Worm (Caenorhabditis elegans) whole organism, L1 larva: ENCODE measurements around the gene hpo-26.

Experiments
- C04F5.9 ChIP-seq: sonication (generic microtip); optimal IDR thresholded peaks from 2 replicates; lab custom pipeline; 2016; ENCODE audit warnings: missing genetic modification characterization, missing compliant biosample characterization
- C34B4.2 ChIP-seq: sonication (generic microtip); optimal IDR thresholded peaks from 2 replicates; lab custom pipeline; 2017; ENCODE audit warnings: mild to moderate bottlenecking, missing genetic modification characterization, missing compliant biosample characterization
- Y116A8C.19 ChIP-seq: sonication (generic microtip); optimal IDR thresholded peaks from 2 replicates; lab custom pipeline; 2016; ENCODE audit warnings: missing compliant biosample characterization, missing genetic modification characterization, borderline replicate concordance
- aly-2 ChIP-seq: fragments of 150-350 bp; optimal IDR thresholded peaks from 2 replicates; lab custom pipeline; 2014; ENCODE audit warnings: missing biosample characterization, missing genetic modification characterization
- ama-1 ChIP-seq: fragments of 150-350 bp; optimal IDR thresholded peaks from 2 replicates; lab custom pipeline; 2014
- blmp-1 ChIP-seq: fragments of 150-350 bp; optimal IDR thresholded peaks from 2 replicates; lab custom pipeline; 2014; ENCODE audit warnings: missing biosample characterization, missing genetic modification characterization
- ceh-63 ChIP-seq: fragments of 200-800 bp; sonication (Bioruptor generic); optimal IDR thresholded peaks from 2 replicates; lab custom pipeline; 2018; ENCODE audit warnings: mild to moderate bottlenecking, missing genetic modification characterization, missing compliant biosample characterization
- ceh-88 ChIP-seq: fragments of 200-800 bp; sonication (Bioruptor generic); IDR thresholded peaks from 2 replicates; pipeline ENCODE4 v1.3.6; 2022; ENCODE audit warnings: missing genetic modification characterization, missing compliant biosample characterization
- ces-1 ChIP-seq: fragments of 150-350 bp; optimal IDR thresholded peaks from 2 replicates; lab custom pipeline; 2014; ENCODE audit warnings: missing biosample characterization, missing genetic modification reagents, missing genetic modification characterization
- dpl-1 ChIP-seq, 3 experiments: fragments of 150-350 bp in 2 of 3; sonication (generic microtip) in 1 of 3; optimal IDR thresholded peaks; 2 replicates each; lab custom pipeline; 2014 to 2017; ENCODE audit warnings: missing biosample characterization in 3 of 3, missing genetic modification characterization in 3 of 3, missing genetic modification reagents in 3 of 3
- dsc-1 ChIP-seq: sonication (generic microtip); optimal IDR thresholded peaks from 2 replicates; lab custom pipeline; 2016; ENCODE audit warnings: mild to moderate bottlenecking, missing genetic modification characterization, missing compliant biosample characterization
- egl-13 ChIP-seq: sonication (generic microtip); optimal IDR thresholded peaks from 2 replicates; lab custom pipeline; 2016; ENCODE audit warnings: missing genotype, missing genetic modification reagents, missing genetic modification characterization, missing compliant biosample characterization
- elt-2 ChIP-seq: sonication (generic microtip); optimal IDR thresholded peaks from 2 replicates; lab custom pipeline; 2016; ENCODE audit warnings: missing genetic modification characterization, mild to moderate bottlenecking, inconsistent platforms, missing compliant biosample characterization, missing genetic modification reagents
- elt-3 ChIP-seq, 6 experiments: fragments of 150-350 bp in 1 of 6; sonication (generic microtip); optimal IDR thresholded peaks; 2 replicates each; lab custom pipeline; 2017 to 2018; ENCODE audit warnings: missing biosample characterization in 6 of 6, missing genetic modification characterization in 6 of 6, inconsistent platforms in 1 of 6
- fos-1 ChIP-seq: fragments of 150-350 bp; optimal IDR thresholded peaks from 2 replicates; lab custom pipeline; 2014; ENCODE audit warnings: missing biosample characterization, missing genetic modification characterization
- grh-1 ChIP-seq: fragments of 200-800 bp; sonication (Bioruptor generic); IDR thresholded peaks from 2 replicates; pipeline ENCODE4 v1.3.6; 2022; ENCODE audit warnings: missing genetic modification reagents, missing genetic modification characterization, missing compliant biosample characterization
- hlh-4 ChIP-seq: sonication (generic microtip); optimal IDR thresholded peaks from 2 replicates; lab custom pipeline; 2016; ENCODE audit warnings: mild to moderate bottlenecking, missing genetic modification characterization, missing compliant biosample characterization
- hpl-2 ChIP-seq: fragments of 150-350 bp; optimal IDR thresholded peaks from 2 replicates; lab custom pipeline; 2014; ENCODE audit warnings: missing biosample characterization, missing genetic modification reagents, missing genetic modification characterization
- irx-1 ChIP-seq: sonication (generic microtip); optimal IDR thresholded peaks from 2 replicates; lab custom pipeline; 2016; ENCODE audit warnings: missing genetic modification characterization, missing compliant biosample characterization
- isw-1 ChIP-seq: fragments of 200-800 bp; sonication (Bioruptor generic); IDR thresholded peaks from 2 replicates; pipeline ENCODE4 v1.3.6; 2022; ENCODE audit warnings: missing genetic modification characterization, missing compliant biosample characterization
- jun-1 ChIP-seq: fragments of 150-350 bp; optimal IDR thresholded peaks from 2 replicates; lab custom pipeline; 2014; ENCODE audit warnings: missing biosample characterization, missing genetic modification reagents, missing genetic modification characterization
- lin-14 ChIP-seq: fragments of 200-800 bp; sonication (Bioruptor generic); optimal IDR thresholded peaks from 2 replicates; lab custom pipeline; 2018; ENCODE audit warnings: mild to moderate bottlenecking, missing genetic modification characterization, moderate library complexity, missing compliant biosample characterization
- lin-15B ChIP-seq: fragments of 150-350 bp; sonication (generic microtip); optimal IDR thresholded peaks from 3 replicates; lab custom pipeline; 2014; ENCODE audit warnings: missing biosample characterization, missing genetic modification characterization
- lin-35 ChIP-seq, 2 experiments: fragments of 150-350 bp; optimal IDR thresholded peaks; 2 replicates each; lab custom pipeline; 2014; ENCODE audit warnings: missing biosample characterization in 2 of 2, missing genetic modification characterization in 2 of 2, missing genetic modification reagents in 2 of 2
- mdl-1 ChIP-seq, 2 experiments: fragments of 150-350 bp; optimal IDR thresholded peaks; 2 replicates each; lab custom pipeline; 2014 to 2017; ENCODE audit warnings: missing biosample characterization in 2 of 2, missing genetic modification characterization in 2 of 2, inconsistent platforms in 1 of 2
- mef-2 ChIP-seq: fragments of 150-350 bp; optimal IDR thresholded peaks from 2 replicates; lab custom pipeline; 2014; ENCODE audit warnings: missing biosample characterization, missing genetic modification characterization
- nhr-11 ChIP-seq: fragments of 150-350 bp; optimal IDR thresholded peaks from 2 replicates; lab custom pipeline; 2014; ENCODE audit warnings: missing biosample characterization, missing genetic modification characterization
- nhr-12 ChIP-seq: sonication (generic microtip); optimal IDR thresholded peaks from 2 replicates; lab custom pipeline; 2017; ENCODE audit warnings: missing biosample characterization, missing genetic modification characterization
- nhr-19 ChIP-seq: fragments of 200-800 bp; sonication (Bioruptor generic); conservative IDR thresholded peaks from 2 replicates; pipeline ENCODE4 v1.3.6; 2022; ENCODE audit warnings: missing genetic modification characterization, missing compliant biosample characterization
- nhr-20 ChIP-seq: sonication (generic microtip); optimal IDR thresholded peaks from 2 replicates; lab custom pipeline; 2016; ENCODE audit warnings: mild to moderate bottlenecking, missing genetic modification characterization, missing compliant biosample characterization
- nhr-237 ChIP-seq: fragments of 150-350 bp; optimal IDR thresholded peaks from 2 replicates; lab custom pipeline; 2014; ENCODE audit warnings: missing biosample characterization, missing genetic modification characterization
- nhr-47 ChIP-seq: sonication (generic microtip); optimal IDR thresholded peaks from 2 replicates; lab custom pipeline; 2016; ENCODE audit warnings: mild to moderate bottlenecking, missing genetic modification characterization, moderate library complexity, missing compliant biosample characterization
- nhr-71 ChIP-seq: sonication (generic microtip); optimal IDR thresholded peaks from 2 replicates; lab custom pipeline; 2016; ENCODE audit warnings: mild to moderate bottlenecking, missing genetic modification characterization, moderate library complexity, missing compliant biosample characterization
- nhr-77 ChIP-seq: fragments of 150-350 bp; optimal IDR thresholded peaks from 2 replicates; lab custom pipeline; 2014; ENCODE audit warnings: missing biosample characterization, missing genetic modification characterization
- nhr-84 ChIP-seq: sonication (generic microtip); optimal IDR thresholded peaks from 2 replicates; lab custom pipeline; 2017; ENCODE audit warnings: missing biosample characterization, missing genetic modification characterization
- nhr-85 ChIP-seq: sonication (generic microtip); peaks from one replicate; lab custom pipeline; 2016; ENCODE audit warnings: missing genetic modification characterization, inconsistent platforms, missing compliant biosample characterization
- nhr-90 ChIP-seq: sonication (generic microtip); optimal IDR thresholded peaks from 2 replicates; lab custom pipeline; 2016; ENCODE audit warnings: mild to moderate bottlenecking, missing genetic modification characterization, missing compliant biosample characterization; ENCODE audit not compliant: poor library complexity
- pag-3 ChIP-seq: sonication (generic microtip); optimal IDR thresholded peaks from 2 replicates; lab custom pipeline; 2017; ENCODE audit warnings: missing genetic modification characterization, mild to moderate bottlenecking, missing compliant biosample characterization, antibody characterized with exemption, borderline replicate concordance; ENCODE audit not compliant: insufficient read depth
- pax-3 ChIP-seq: fragments of 200-800 bp; sonication (Bioruptor generic); optimal IDR thresholded peaks from 2 replicates; lab custom pipeline; 2018; ENCODE audit warnings: mild to moderate bottlenecking, missing genetic modification characterization, moderate library complexity, missing compliant biosample characterization
- pqm-1 ChIP-seq: sonication (generic microtip); optimal IDR thresholded peaks from 3 replicates; lab custom pipeline; 2017; ENCODE audit warnings: missing biosample characterization, missing genetic modification characterization
- skn-1 ChIP-seq: fragments of 150-350 bp; optimal IDR thresholded peaks from 2 replicates; lab custom pipeline; 2014; ENCODE audit warnings: missing biosample characterization, missing genetic modification characterization
- snpc-4 ChIP-seq: fragments of 150-350 bp; optimal IDR thresholded peaks from 2 replicates; lab custom pipeline; 2014; ENCODE audit warnings: missing biosample characterization, missing genetic modification characterization
- snu-23 ChIP-seq: sonication (generic microtip); optimal IDR thresholded peaks from 2 replicates; lab custom pipeline; 2016; ENCODE audit warnings: missing genetic modification characterization, missing compliant biosample characterization
- sox-4 ChIP-seq: sonication (generic microtip); optimal IDR thresholded peaks from 2 replicates; lab custom pipeline; 2016; ENCODE audit warnings: missing genetic modification characterization, missing compliant biosample characterization
- swsn-7 ChIP-seq: sonication (generic microtip); optimal IDR thresholded peaks from 2 replicates; lab custom pipeline; 2016; ENCODE audit warnings: missing genetic modification characterization, missing compliant biosample characterization
- tbx-2 ChIP-seq: sonication (generic microtip); optimal IDR thresholded peaks from 2 replicates; lab custom pipeline; 2016; ENCODE audit warnings: missing genetic modification characterization, missing compliant biosample characterization
- tlp-1 ChIP-seq: fragments of 150-350 bp; optimal IDR thresholded peaks from 2 replicates; lab custom pipeline; 2014; ENCODE audit warnings: missing biosample characterization, missing genetic modification characterization
- unc-62 ChIP-seq: fragments of 150-350 bp; optimal IDR thresholded peaks from 2 replicates; lab custom pipeline; 2014; ENCODE audit warnings: missing biosample characterization, missing genetic modification reagents, missing genetic modification characterization
- unc-86 ChIP-seq: sonication (generic microtip); optimal IDR thresholded peaks from 2 replicates; lab custom pipeline; 2016; ENCODE audit warnings: missing genetic modification characterization, missing compliant biosample characterization
- xbp-1 ChIP-seq: sonication (generic microtip); optimal IDR thresholded peaks from 2 replicates; lab custom pipeline; 2016; ENCODE audit warnings: missing genetic modification characterization, missing compliant biosample characterization
- ztf-11 ChIP-seq, 2 experiments: sonication (generic microtip); optimal IDR thresholded peaks; 2 replicates each; lab custom pipeline; 2016 to 2017; ENCODE audit warnings: missing genetic modification characterization in 2 of 2, missing biosample characterization in 1 of 2, missing compliant biosample characterization in 1 of 2

Gene hpo-26

DNA sequence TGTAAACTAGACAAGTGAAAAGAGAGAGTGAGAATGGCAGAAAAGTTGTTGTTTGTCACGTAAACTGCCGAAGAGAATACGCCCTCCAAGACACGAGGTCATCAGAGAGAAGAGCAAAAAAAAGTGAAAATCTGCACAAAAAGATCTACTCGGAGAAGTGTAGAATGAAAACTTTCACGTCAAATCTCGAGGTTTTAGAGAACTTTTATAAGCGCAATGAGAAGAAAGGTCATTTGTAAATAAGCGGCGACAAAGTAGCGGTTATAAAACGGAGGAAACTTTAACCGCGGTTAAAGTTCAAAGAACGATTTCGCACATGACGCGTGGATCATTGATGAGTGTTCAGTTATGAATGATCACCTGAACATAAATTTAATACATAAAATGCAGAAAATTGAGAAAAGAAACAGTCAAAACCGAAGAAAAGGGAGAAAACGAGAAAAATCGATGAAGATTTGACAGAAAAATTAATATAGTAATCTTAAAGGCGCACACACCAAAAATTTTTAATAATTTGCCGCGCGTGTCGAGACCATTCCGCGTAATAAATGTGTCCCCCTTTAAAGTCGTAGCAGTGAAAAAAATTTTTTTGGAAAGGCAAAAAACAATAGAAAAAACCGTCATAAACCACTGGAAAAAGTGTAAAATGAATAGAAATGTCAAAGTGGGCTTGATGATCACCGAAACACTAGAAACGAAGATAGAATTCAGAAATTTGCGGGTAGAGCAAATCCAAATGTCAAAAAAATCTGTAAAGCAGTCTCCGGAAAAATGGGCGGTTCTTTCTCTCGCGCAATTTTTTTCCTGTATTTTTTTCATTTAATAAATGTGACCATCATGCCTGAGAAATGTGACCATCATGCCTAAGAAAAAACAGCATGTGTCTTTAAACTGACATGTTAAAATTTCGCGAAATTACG lies 15.3 kb downstream of the hpo-26 start (continued):
- no peak for TF ChIP-seq egl-13
- TF ChIP-seq nhr-47, result no peak
- TF ChIP-seq mef-2, result no peak
- TF ChIP-seq lin-14 (GFP tag; lab: Kevin White, UChicago), result peak; percentile 84
- peak; percentile 6 for TF ChIP-seq irx-1 (tag; lab: Kevin White, UChicago)
- TF ChIP-seq elt-3 (tag; optimal IDR thresholded peaks at IDR 0.05; lab: Kevin White, UChicago), result peak in 2 of 6 experiments; percentile 55 to 72
- TF ChIP-seq Y116A8C.19, result no peak
- peak; percentile 88 for TF ChIP-seq nhr-85 (tag; lab: Kevin White, UChicago)
- TF ChIP-seq blmp-1, result peak; percentile 82
- no peak for TF ChIP-seq sox-4
- peak; percentile 70 for TF ChIP-seq nhr-19
- no peak for TF ChIP-seq ztf-11 (tag; optimal IDR thresholded peaks at IDR 0.05; lab: Kevin White, UChicago)
- no peak for TF ChIP-seq nhr-84 (tag; lab: Kevin White, UChicago)
- TF ChIP-seq dsc-1 (tag; lab: Kevin White, UChicago), result no peak
- peak; percentile 61 for TF ChIP-seq snu-23 (GFP tag; lab: Kevin White, UChicago)
- no peak for TF ChIP-seq nhr-11 (tag; lab: Kevin White, UChicago)
- no peak for TF ChIP-seq skn-1
- no peak for TF ChIP-seq xbp-1
- no peak for TF ChIP-seq hpl-2 (GFP tag; lab: Kevin White, UChicago)
- no peak for TF ChIP-seq unc-86
- TF ChIP-seq grh-1, result no peak
- TF ChIP-seq aly-2 (tag; lab: Kevin White, UChicago), result no peak
- no peak for TF ChIP-seq dpl-1 (GFP tag; optimal IDR thresholded peaks at IDR 0.05; lab: Kevin White, UChicago)
- TF ChIP-seq pax-3 (tag; lab: Kevin White, UChicago), result no peak
- TF ChIP-seq nhr-90, result peak; percentile 40
- TF ChIP-seq isw-1 (GFP tag; lab: Robert Waterston, UW), result no peak
- TF ChIP-seq ceh-88 (GFP tag; lab: Robert Waterston, UW), result no peak
- no peak for TF ChIP-seq nhr-12 (tag; lab: Kevin White, UChicago)
- TF ChIP-seq unc-62 (GFP tag; lab: Kevin White, UChicago), result no peak
- peak; percentile 22 to 29 for TF ChIP-seq lin-35 (GFP tag; optimal IDR thresholded peaks at IDR 0.05; lab: Kevin White, UChicago)
- TF ChIP-seq tlp-1 (tag; lab: Kevin White, UChicago), result no peak
- TF ChIP-seq nhr-237, result no peak
- peak; percentile 77 for TF ChIP-seq pag-3 (tag; lab: Kevin White, UChicago)
- no peak for TF ChIP-seq hlh-4 (tag; lab: Kevin White, UChicago)
- TF ChIP-seq mdl-1 (tag; optimal IDR thresholded peaks at IDR 0.05; lab: Kevin White, UChicago), result peak in 1 of 2 experiments; percentile 80
- TF ChIP-seq nhr-20 (tag; lab: Kevin White, UChicago), result peak; percentile 55
- no peak for TF ChIP-seq ceh-63 (GFP tag; lab: Kevin White, UChicago)
- TF ChIP-seq C34B4.2 (tag; lab: Kevin White, UChicago), result no peak
- TF ChIP-seq snpc-4 (tag; lab: Kevin White, UChicago), result no peak
- no peak for TF ChIP-seq lin-15B (tag; lab: Kevin White, UChicago)
- TF ChIP-seq tbx-2 (tag; lab: Kevin White, UChicago), result peak; percentile 27
- TF ChIP-seq pqm-1 (tag; lab: Kevin White, UChicago), result no peak
- TF ChIP-seq nhr-71 (tag; lab: Kevin White, UChicago), result peak; percentile 73
- TF ChIP-seq jun-1 (tag; lab: Kevin White, UChicago), result no peak
- TF ChIP-seq nhr-77 (tag; lab: Kevin White, UChicago), result no peak
- peak; percentile 27 for TF ChIP-seq swsn-7 (tag; lab: Kevin White, UChicago)
- TF ChIP-seq fos-1 (tag; lab: Kevin White, UChicago), result no peak
- no peak for TF ChIP-seq C04F5.9 (tag; lab: Kevin White, UChicago)
- no peak for TF ChIP-seq ces-1
- no peak for TF ChIP-seq elt-2 (tag; lab: Kevin White, UChicago)
- TF ChIP-seq ama-1 (lab: Kevin White, UChicago), result peak; percentile 31
